Fruit fly (Drosophila melanogaster) whole organism, embryonic: Measurements from ENCODE around the gene CG33258.

ENCODE experiments used
- Bgb ChIP-seq: fragments of 200-800 bp; sonication (Bioruptor generic); IDR thresholded peaks from 2 replicates; pipeline ENCODE4 v1.3.6; 2022; ENCODE audit warnings: missing biosample characterization, missing genetic modification characterization; ENCODE audit not compliant: partially characterized antibody
- CG1024 ChIP-seq: fragments of 200-800 bp; sonication (Bioruptor generic); IDR thresholded peaks from 2 replicates; pipeline ENCODE4 v1.3.6; 2022; ENCODE audit warnings: missing biosample characterization, missing genetic modification characterization
- CG10321 ChIP-seq: fragments of 200-800 bp; sonication (Bioruptor generic); IDR thresholded peaks from 2 replicates; pipeline ENCODE4 v1.3.6; 2022; ENCODE audit warnings: missing biosample characterization, missing genetic modification characterization
- CG11456 ChIP-seq: fragments of 200-800 bp; sonication (Bioruptor generic); IDR thresholded peaks from 3 replicates; pipeline ENCODE4 v1.3.6; 2022; ENCODE audit warnings: missing biosample characterization, missing genetic modification characterization
- CG11504 ChIP-seq: fragments of 200-800 bp; sonication (Bioruptor generic); optimal IDR thresholded peaks from 3 replicates; lab custom pipeline; 2019; ENCODE audit warnings: missing biosample characterization, mild to moderate bottlenecking, missing genetic modification characterization, moderate library complexity
- CG11696 ChIP-seq: fragments of 200-800 bp; sonication (Bioruptor generic); IDR thresholded peaks from 2 replicates; pipeline ENCODE4 v1.3.6; 2022; ENCODE audit warnings: missing biosample characterization, missing genetic modification characterization
- CG12219 ChIP-seq: fragments of 200-800 bp; sonication (Bioruptor generic); optimal IDR thresholded peaks from 3 replicates; lab custom pipeline; 2018; ENCODE audit warnings: missing biosample characterization, mild to moderate bottlenecking, missing genetic modification characterization
- CG12236 ChIP-seq: fragments of 200-800 bp; sonication (Bioruptor generic); optimal IDR thresholded peaks from 2 replicates; lab custom pipeline; 2016; ENCODE audit warnings: missing biosample characterization, missing genetic modification characterization
- CG14050 ChIP-seq: fragments of 200-800 bp; sonication (Bioruptor generic); IDR thresholded peaks from 3 replicates; pipeline ENCODE4 v1.3.6; 2022; ENCODE audit warnings: missing biosample characterization, missing genetic modification characterization
- CG1603 ChIP-seq: fragments of 200-800 bp; sonication (Bioruptor generic); optimal IDR thresholded peaks from 2 replicates; lab custom pipeline; 2019; ENCODE audit warnings: missing biosample characterization, mild to moderate bottlenecking, missing genetic modification characterization, moderate library complexity
- CG17359 ChIP-seq: fragments of 200-800 bp; sonication (Bioruptor generic); optimal IDR thresholded peaks from 3 replicates; lab custom pipeline; 2018; ENCODE audit warnings: missing biosample characterization, mild to moderate bottlenecking, missing genetic modification characterization, moderate library complexity
- CG17568 ChIP-seq: fragments of 200-800 bp; sonication (Bioruptor generic); optimal IDR thresholded peaks from 2 replicates; lab custom pipeline; 2018; ENCODE audit warnings: missing biosample characterization, mild to moderate bottlenecking, missing genetic modification characterization, moderate library complexity
- CG18011 ChIP-seq: fragments of 200-800 bp; sonication (Bioruptor generic); optimal IDR thresholded peaks from 2 replicates; lab custom pipeline; 2017; ENCODE audit warnings: missing biosample characterization, missing genetic modification characterization, mild to moderate bottlenecking, moderate library complexity, missing genotype
- CG18262 ChIP-seq: fragments of 200-800 bp; optimal IDR thresholded peaks from 3 replicates; lab custom pipeline; 2019; ENCODE audit warnings: missing biosample characterization, mild to moderate bottlenecking, missing genetic modification characterization, moderate library complexity
- CG2129 ChIP-seq: fragments of 200-800 bp; sonication (Bioruptor generic); IDR thresholded peaks from 2 replicates; pipeline ENCODE4 v1.3.6; 2022; ENCODE audit warnings: missing biosample characterization, missing genetic modification characterization; ENCODE audit not compliant: partially characterized antibody
- CG2678 ChIP-seq: fragments of 200-800 bp; sonication (Bioruptor generic); optimal IDR thresholded peaks from 3 replicates; lab custom pipeline; 2019; ENCODE audit warnings: missing biosample characterization, mild to moderate bottlenecking, missing genetic modification characterization, moderate library complexity
- CG3726 ChIP-seq: fragments of 200-800 bp; sonication (Bioruptor generic); IDR thresholded peaks from 3 replicates; pipeline ENCODE4, ENCODE4 v1.3.6; 2022; ENCODE audit warnings: missing biosample characterization, missing genetic modification characterization
- CG6791 ChIP-seq: fragments of 200-800 bp; sonication (Bioruptor generic); IDR thresholded peaks from 3 replicates; pipeline ENCODE4 v1.3.6; 2022; ENCODE audit warnings: missing biosample characterization, missing genetic modification characterization; ENCODE audit not compliant: partially characterized antibody
- CG8290 ChIP-seq, 3 experiments: fragments of 200-800 bp; sonication (Bioruptor generic); optimal IDR thresholded peaks; 2 replicates each; lab custom pipeline; 2016 to 2019; ENCODE audit warnings: missing biosample characterization in 3 of 3, missing genetic modification characterization in 3 of 3, mild to moderate bottlenecking in 2 of 3, moderate library complexity in 1 of 3
- CG9609 ChIP-seq: fragments of 200-800 bp; sonication (Bioruptor generic); optimal IDR thresholded peaks from 3 replicates; lab custom pipeline; 2016; ENCODE audit warnings: missing biosample characterization, missing genetic modification characterization
- Deaf1 ChIP-seq: fragments of 200-800 bp; optimal IDR thresholded peaks from 3 replicates; lab custom pipeline; 2019; ENCODE audit warnings: missing biosample characterization, mild to moderate bottlenecking, missing genetic modification characterization, moderate library complexity
- Doc3 ChIP-seq: fragments of 200-800 bp; sonication (Bioruptor generic); IDR thresholded peaks from 3 replicates; pipeline ENCODE4 v1.3.6; 2022; ENCODE audit warnings: missing biosample characterization, missing genetic modification characterization; ENCODE audit not compliant: partially characterized antibody
- Gug ChIP-seq: fragments of 200-800 bp; sonication (Bioruptor generic); IDR thresholded peaks from 4 replicates; pipeline ENCODE4 v1.3.6; 2022; ENCODE audit warnings: missing biosample characterization, missing genetic modification characterization
- Hr3 ChIP-seq: fragments of 200-800 bp; sonication (Bioruptor generic); optimal IDR thresholded peaks from 3 replicates; lab custom pipeline; 2016; ENCODE audit warnings: missing biosample characterization, missing genetic modification characterization
- Hr51 ChIP-seq, 2 experiments: fragments of 200-800 bp; sonication (Bioruptor generic); optimal IDR thresholded peaks; 2 replicates in 1 of 2; 3 replicates in 1 of 2; lab custom pipeline; 2016 to 2018; ENCODE audit warnings: missing biosample characterization in 2 of 2, missing genetic modification characterization in 2 of 2, mild to moderate bottlenecking in 1 of 2, moderate library complexity in 1 of 2
- MTF-1 ChIP-seq: fragments of 200-800 bp; sonication (Bioruptor generic); optimal IDR thresholded peaks from 2 replicates; lab custom pipeline; 2018; ENCODE audit warnings: missing biosample characterization, mild to moderate bottlenecking, missing genetic modification characterization, borderline replicate concordance
- NC2α ChIP-seq: fragments of 200-800 bp; sonication (Bioruptor generic); optimal IDR thresholded peaks from 2 replicates; lab custom pipeline; 2016; ENCODE audit warnings: missing biosample characterization, missing genetic modification characterization
- NC2β ChIP-seq: fragments of 200-800 bp; sonication (Bioruptor generic); optimal IDR thresholded peaks from 2 replicates; lab custom pipeline; 2016; ENCODE audit warnings: missing biosample characterization, missing genetic modification characterization
- Nf-YC ChIP-seq: fragments of 200-800 bp; optimal IDR thresholded peaks from 3 replicates; lab custom pipeline; 2019; ENCODE audit warnings: missing biosample characterization, mild to moderate bottlenecking, missing genetic modification characterization, moderate library complexity
- ato ChIP-seq: fragments of 200-800 bp; sonication (Bioruptor generic); IDR thresholded peaks from 2 replicates; pipeline ENCODE4 v1.3.6; 2022; ENCODE audit warnings: missing biosample characterization, missing genetic modification characterization; ENCODE audit not compliant: partially characterized antibody
- bowl ChIP-seq: fragments of 200-800 bp; sonication (Bioruptor generic); IDR thresholded peaks from 2 replicates; pipeline ENCODE4 v1.3.6; 2022; ENCODE audit warnings: missing biosample characterization, missing genetic modification characterization
- crc ChIP-seq: fragments of 200-800 bp; sonication (Bioruptor generic); optimal IDR thresholded peaks from 2 replicates; lab custom pipeline; 2016; ENCODE audit warnings: missing biosample characterization, missing genetic modification characterization
- dati ChIP-seq: fragments of 200-800 bp; sonication (Bioruptor generic); IDR thresholded peaks from 2 replicates; pipeline ENCODE4 v1.3.6; 2022; ENCODE audit warnings: missing biosample characterization, missing genetic modification characterization
- emc ChIP-seq: fragments of 200-800 bp; sonication (Bioruptor generic); optimal IDR thresholded peaks from 2 replicates; lab custom pipeline; 2016; ENCODE audit warnings: missing biosample characterization, missing genetic modification characterization
- fd64A ChIP-seq: fragments of 200-800 bp; sonication (Bioruptor generic); optimal IDR thresholded peaks from 3 replicates; lab custom pipeline; 2018; ENCODE audit warnings: missing biosample characterization, mild to moderate bottlenecking, missing genetic modification characterization
- fd96Cb ChIP-seq: fragments of 200-800 bp; sonication (Bioruptor generic); optimal IDR thresholded peaks from 2 replicates; lab custom pipeline; 2018; ENCODE audit warnings: missing biosample characterization, mild to moderate bottlenecking, missing genetic modification characterization, moderate library complexity
- gem ChIP-seq: fragments of 200-800 bp; sonication (Bioruptor generic); optimal IDR thresholded peaks from 2 replicates; lab custom pipeline; 2019; ENCODE audit warnings: missing biosample characterization, mild to moderate bottlenecking, missing genetic modification characterization, moderate library complexity
- gro ChIP-seq: fragments of 200-800 bp; sonication (Bioruptor generic); optimal IDR thresholded peaks from 2 replicates; lab custom pipeline; 2016; ENCODE audit warnings: missing biosample characterization, missing genetic modification characterization
- hbn ChIP-seq: fragments of 200-800 bp; sonication (Bioruptor generic); IDR thresholded peaks from 2 replicates; pipeline ENCODE4 v1.3.6; 2022; ENCODE audit warnings: missing biosample characterization, missing genetic modification characterization; ENCODE audit not compliant: partially characterized antibody
- hth ChIP-seq: fragments of >200 bp; optimal IDR thresholded peaks from 2 replicates; lab custom pipeline; 2017; ENCODE audit warnings: inconsistent platforms
- mirr ChIP-seq: fragments of 200-800 bp; sonication (Bioruptor generic); optimal IDR thresholded peaks from 3 replicates; lab custom pipeline; 2018; ENCODE audit warnings: missing biosample characterization, mild to moderate bottlenecking, missing genetic modification characterization
- nom ChIP-seq: fragments of 200-800 bp; sonication (Bioruptor generic); optimal IDR thresholded peaks from 2 replicates; lab custom pipeline; 2017; ENCODE audit warnings: missing biosample characterization, missing genetic modification characterization, mild to moderate bottlenecking, moderate library complexity, missing genetic modification reagents
- sob ChIP-seq: fragments of 200-800 bp; sonication (Bioruptor generic); IDR thresholded peaks from 2 replicates; pipeline ENCODE4 v1.3.6; 2022; ENCODE audit warnings: missing biosample characterization, missing genetic modification characterization
- sqz ChIP-seq: fragments of 200-800 bp; sonication (Bioruptor generic); optimal IDR thresholded peaks from 3 replicates; lab custom pipeline; 2018; ENCODE audit warnings: missing biosample characterization, mild to moderate bottlenecking, missing genetic modification characterization
- sug ChIP-seq: fragments of 200-800 bp; optimal IDR thresholded peaks from 2 replicates; lab custom pipeline; 2019; ENCODE audit warnings: missing biosample characterization, mild to moderate bottlenecking, missing genetic modification characterization, moderate library complexity
- tgo ChIP-seq: fragments of 200-800 bp; sonication (Bioruptor generic); IDR thresholded peaks from 3 replicates; pipeline ENCODE4 v1.3.6; 2022; ENCODE audit warnings: missing biosample characterization, missing genetic modification characterization
- twi ChIP-seq: fragments of 200-800 bp; optimal IDR thresholded peaks from 2 replicates; lab custom pipeline; 2019; ENCODE audit warnings: missing biosample characterization, mild to moderate bottlenecking, missing genetic modification characterization, moderate library complexity
- z ChIP-seq: fragments of 200-800 bp; sonication (Bioruptor generic); IDR thresholded peaks from 3 replicates; pipeline ENCODE4 v1.3.6; 2022; ENCODE audit warnings: missing biosample characterization, missing genetic modification characterization

CG33258 gene

dm6 chr3L:16046387-16047066 lies 35.8 kb upstream of the CG33258 start (continued):
- peak; percentile 46 for TF ChIP-seq gro (GFP tag; lab: Kevin White, UChicago)
- TF ChIP-seq Bgb (GFP tag; lab: Robert Waterston, UW) = 0 out of 2 replicates have a peak, but pooled peaks have one; percentile 27
- TF ChIP-seq MTF-1 = peak; percentile 55
- TF ChIP-seq mirr (GFP tag; lab: Kevin White, UChicago) = peak; percentile 85
- TF ChIP-seq CG10321 (GFP tag; lab: Robert Waterston, UW) = 0 out of 2 replicates have a peak, but pooled peaks have one; percentile 10
- TF ChIP-seq CG17568 (GFP tag; lab: Kevin White, UChicago) = peak; percentile 56
- no peak for TF ChIP-seq CG2129 (GFP tag; lab: Robert Waterston, UW)
- no peak for TF ChIP-seq bowl
- 0 out of 3 replicates have a peak, but pooled peaks have one; percentile 38 for TF ChIP-seq CG6791 (GFP tag; lab: Robert Waterston, UW)
- TF ChIP-seq CG12236 = no peak
- peak; percentile 56 for TF ChIP-seq sug (tag; lab: Kevin White, UChicago)
- no peak for TF ChIP-seq CG17359
- no peak for TF ChIP-seq Gug (GFP tag; lab: Robert Waterston, UW)
- peak; percentile 19 for TF ChIP-seq CG1603 (tag; lab: Kevin White, UChicago)
- no peak for TF ChIP-seq CG18262 (tag; lab: Kevin White, UChicago)
- peak; percentile 34 for TF ChIP-seq CG12219 (GFP tag; lab: Kevin White, UChicago)
- TF ChIP-seq Nf-YC (tag; lab: Kevin White, UChicago) = peak; percentile 4
- peak; percentile 46; the same call in 1 of the 3 replicates for TF ChIP-seq CG11456 (GFP tag; lab: Robert Waterston, UW)
- peak; percentile 61; the same call in 2 of the 3 replicates for TF ChIP-seq z
- TF ChIP-seq hth (lab: Kevin White, UChicago) = no peak
- peak; percentile 15; the same call in 1 of the 3 replicates for TF ChIP-seq tgo (GFP tag; lab: Robert Waterston, UW)
- TF ChIP-seq CG18011 (GFP tag; lab: Kevin White, UChicago) = no peak
- no peak for TF ChIP-seq twi (tag; lab: Kevin White, UChicago)
- TF ChIP-seq Hr51 (GFP tag; optimal IDR thresholded peaks at IDR 0.05; lab: Kevin White, UChicago) = no peak
- TF ChIP-seq dati (GFP tag; lab: Robert Waterston, UW) = no peak
- TF ChIP-seq NC2α (GFP tag; lab: Kevin White, UChicago) = no peak
- TF ChIP-seq gem (tag; lab: Kevin White, UChicago) = no peak
- TF ChIP-seq ato = 0 out of 2 replicates have a peak, but pooled peaks have one; percentile 24
- no peak for TF ChIP-seq CG14050 (GFP tag; lab: Robert Waterston, UW)
- TF ChIP-seq NC2β (GFP tag; lab: Kevin White, UChicago) = peak; percentile 14
- 0 out of 2 replicates have a peak, but pooled peaks have one; percentile 7 for TF ChIP-seq CG1024
- no peak for TF ChIP-seq Hr3 (GFP tag; lab: Kevin White, UChicago)
- TF ChIP-seq sob (GFP tag; lab: Robert Waterston, UW) = peak; percentile 67; the same call in 1 of the 2 replicates
- no peak for TF ChIP-seq nom (GFP tag; lab: Kevin White, UChicago)
- no peak for TF ChIP-seq CG11696 (GFP tag; lab: Robert Waterston, UW)
- TF ChIP-seq CG8290 (GFP tag; optimal IDR thresholded peaks at IDR 0.05; lab: Kevin White, UChicago) = no peak
- TF ChIP-seq CG8290 (tag; optimal IDR thresholded peaks at IDR 0.05; lab: Kevin White, UChicago) = peak; percentile 30 to 84
- peak; percentile 7 for TF ChIP-seq CG11504
- TF ChIP-seq CG9609 (GFP tag; lab: Kevin White, UChicago) = no peak
- TF ChIP-seq fd96Cb (tag; lab: Kevin White, UChicago) = no peak
- TF ChIP-seq emc (GFP tag; lab: Kevin White, UChicago) = no peak
- no peak for TF ChIP-seq Doc3 (GFP tag; lab: Robert Waterston, UW)
- TF ChIP-seq hbn = no peak
- peak; percentile 22 for TF ChIP-seq fd64A
- TF ChIP-seq crc = no peak
- TF ChIP-seq Deaf1 (tag; lab: Kevin White, UChicago) = peak; percentile 100
- peak; percentile 17 for TF ChIP-seq CG2678 (tag; lab: Kevin White, UChicago)
- no peak for TF ChIP-seq CG3726
- peak; percentile 86 for TF ChIP-seq sqz (GFP tag; lab: Kevin White, UChicago)
